Fruit fly (Drosophila melanogaster): Measurements from ENCODE around the gene Hsc20.
A peak's percentile ranks its signal among the peaks of the same experiment; 100 is the strongest.

Hsc20 gene

DNA sequence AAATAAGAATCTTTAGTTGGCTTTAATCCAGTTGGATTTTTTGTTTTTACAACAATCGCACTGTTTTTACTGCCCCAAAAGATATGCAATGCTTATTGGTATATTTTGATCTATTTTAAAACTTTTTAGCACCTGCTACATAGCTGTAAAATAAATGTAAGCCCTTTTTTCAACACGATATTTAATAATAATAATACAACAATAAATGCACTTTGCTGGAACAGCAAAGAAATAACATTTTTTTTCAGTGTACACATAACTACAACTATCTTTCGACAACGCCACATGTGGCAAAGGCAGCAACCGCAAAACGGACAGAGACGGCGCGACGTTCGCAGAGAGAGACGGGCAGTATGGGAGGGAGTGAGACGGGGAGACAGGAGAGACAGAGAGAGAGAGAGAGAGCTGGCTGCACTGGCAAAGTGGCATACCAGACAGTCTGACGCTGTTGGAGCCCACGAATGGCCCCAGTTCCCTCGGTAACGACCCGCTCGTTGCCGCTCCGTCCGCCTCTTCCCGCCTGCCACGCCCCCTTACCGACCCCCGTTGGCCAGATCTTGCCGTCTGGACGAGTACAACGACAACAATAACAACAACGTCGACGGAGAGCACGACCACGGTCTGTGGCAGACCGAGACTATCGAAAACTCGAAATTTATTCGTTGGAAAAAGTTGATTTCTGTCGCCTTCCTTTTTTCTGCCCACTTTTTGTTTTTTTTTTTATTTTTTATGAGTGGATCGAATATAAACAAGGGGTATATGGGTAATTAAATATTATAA lies 21.6 kb upstream of the Hsc20 start:
- TF ChIP-seq p53 (GFP tag; optimal IDR thresholded peaks at IDR 0.05), result no peak
- 0 out of 2 replicates have a peak, but pooled peaks have one; percentile 27 for TF ChIP-seq ato (GFP tag; IDR thresholded peaks at IDR 0.05; ENCODE audit: partially characterized antibody)
- TF ChIP-seq shn (GFP tag; optimal IDR thresholded peaks at IDR 0.05), result peak; percentile 12
- TF ChIP-seq otp (GFP tag; IDR thresholded peaks at IDR 0.05), result no peak
- TF ChIP-seq Opbp (GFP tag; IDR thresholded peaks at IDR 0.05; ENCODE audit: partially characterized antibody), result 0 out of 3 replicates have a peak, but pooled peaks have one; percentile 9
- TF ChIP-seq gsb (GFP tag; IDR thresholded peaks at IDR 0.05), result no peak
- no peak for TF ChIP-seq CTCF (GFP tag; optimal IDR thresholded peaks at IDR 0.05)
- TF ChIP-seq ara (GFP tag; IDR thresholded peaks at IDR 0.05), result no peak
- no peak for TF ChIP-seq CG6683 (GFP tag; optimal IDR thresholded peaks at IDR 0.05)
- no peak for TF ChIP-seq kah (GFP tag; optimal IDR thresholded peaks at IDR 0.05)
- TF ChIP-seq dpn (GFP tag; optimal IDR thresholded peaks at IDR 0.05), result no peak
- no peak for TF ChIP-seq CG10274 (GFP tag; optimal IDR thresholded peaks at IDR 0.05)
- TF ChIP-seq CG8478 (optimal IDR thresholded peaks at IDR 0.05), result peak; percentile 51
- TF ChIP-seq Oli (tag; optimal IDR thresholded peaks at IDR 0.05), result peak; percentile 48
- no peak for TF ChIP-seq ci (GFP tag; IDR thresholded peaks at IDR 0.05)
- TF ChIP-seq CG6791 (GFP tag; IDR thresholded peaks at IDR 0.05; ENCODE audit: partially characterized antibody), result no peak
- no peak for TF ChIP-seq Elba2 (GFP tag; optimal IDR thresholded peaks at IDR 0.05)
- TF ChIP-seq h (optimal IDR thresholded peaks at IDR 0.05), result no peak
- TF ChIP-seq phol (tag; optimal IDR thresholded peaks at IDR 0.05), result peak; percentile 46
- no peak for TF ChIP-seq Poxn (GFP tag; IDR thresholded peaks at IDR 0.05)
- peak in 1 of 2 experiments; percentile 17 for TF ChIP-seq Trl (optimal IDR thresholded peaks at IDR 0.05)
- TF ChIP-seq Trl (GFP tag; optimal IDR thresholded peaks at IDR 0.05), result no peak
- TF ChIP-seq pb (GFP tag; optimal IDR thresholded peaks at IDR 0.05), result no peak
- TF ChIP-seq CG32532 (GFP tag; IDR thresholded peaks at IDR 0.05), result 0 out of 2 replicates have a peak, but pooled peaks have one; percentile 30
- TF ChIP-seq Neu2 (GFP tag; optimal IDR thresholded peaks at IDR 0.05; ENCODE audit: borderline replicate concordance), result no peak
- no peak for TF ChIP-seq Ets97D (GFP tag; optimal IDR thresholded peaks at IDR 0.05)
- TF ChIP-seq CG3726 (GFP tag; IDR thresholded peaks at IDR 0.05), result no peak
- TF ChIP-seq CG3838 (GFP tag; optimal IDR thresholded peaks at IDR 0.05), result no peak
- TF ChIP-seq unc-4 (GFP tag; IDR thresholded peaks at IDR 0.05; ENCODE audit: partially characterized antibody), result no peak
- TF ChIP-seq sens (GFP tag), result peak; percentile 43
- TF ChIP-seq zen (tag; optimal IDR thresholded peaks at IDR 0.05), result no peak
- TF ChIP-seq ATbp (GFP tag; optimal IDR thresholded peaks at IDR 0.05), result no peak
- no peak for TF ChIP-seq HLHmδ (GFP tag; optimal IDR thresholded peaks at IDR 0.05)
- no peak for TF ChIP-seq E2f2 (GFP tag; IDR thresholded peaks at IDR 0.05)
- TF ChIP-seq CG10979 (tag; optimal IDR thresholded peaks at IDR 0.05), result peak; percentile 8
- no peak for TF ChIP-seq Med (GFP tag)
- TF ChIP-seq HHEX (GFP tag; optimal IDR thresholded peaks at IDR 0.05), result no peak
- peak in 1 of 2 experiments; percentile 20 for TF ChIP-seq Hr51 (GFP tag; optimal IDR thresholded peaks at IDR 0.05)
- TF ChIP-seq lbe (GFP tag; optimal IDR thresholded peaks at IDR 0.05), result no peak
- TF ChIP-seq CG4820 (GFP tag; optimal IDR thresholded peaks at IDR 0.05), result no peak
- TF ChIP-seq sqz (GFP tag; optimal IDR thresholded peaks at IDR 0.05), result no peak
- no peak for TF ChIP-seq usp (GFP tag; optimal IDR thresholded peaks at IDR 0.05)
- peak; percentile 25 for TF ChIP-seq Sox100B (GFP tag; optimal IDR thresholded peaks at IDR 0.05)
- peak; percentile 34 for TF ChIP-seq CG30403 (GFP tag; optimal IDR thresholded peaks at IDR 0.05)
- TF ChIP-seq luna (GFP tag; optimal IDR thresholded peaks at IDR 0.05), result no peak
- no peak for TF ChIP-seq CG4707 (GFP tag; optimal IDR thresholded peaks at IDR 0.05)
- TF ChIP-seq ssp (GFP tag; IDR thresholded peaks at IDR 0.05), result no peak
- peak; percentile 36 for TF ChIP-seq Sox102F (GFP tag; optimal IDR thresholded peaks at IDR 0.05)
- TF ChIP-seq Max (GFP tag; optimal IDR thresholded peaks at IDR 0.05), result no peak
- TF ChIP-seq dimm (GFP tag; IDR thresholded peaks at IDR 0.05), result no peak
- no peak for TF ChIP-seq CG12219 (GFP tag; optimal IDR thresholded peaks at IDR 0.05)

Measured in whole organism, embryonic.